Fruit fly (Drosophila melanogaster) whole organism, adult: ENCODE results near the gene Syn.
A peak's percentile ranks its signal among the peaks of the same experiment; 100 is the strongest.

ENCODE experiments used
- CG11617 ChIP-seq: fragments of 200-800 bp; sonication (Bioruptor generic); optimal IDR thresholded peaks from 2 replicates; lab custom pipeline; 2017; ENCODE audit warnings: mild to moderate bottlenecking, missing biosample characterization, missing genetic modification reagents, missing genetic modification characterization
- CG12768 ChIP-seq: fragments of 200-800 bp; sonication (Bioruptor generic); optimal IDR thresholded peaks from 2 replicates; lab custom pipeline; 2017; ENCODE audit warnings: missing biosample characterization, missing genetic modification characterization, mild to moderate bottlenecking, moderate library complexity, missing genetic modification reagents
- CG14711 ChIP-seq: fragments of 200-800 bp; sonication (Bioruptor generic); optimal IDR thresholded peaks from 2 replicates; lab custom pipeline; 2018; ENCODE audit warnings: missing biosample characterization, mild to moderate bottlenecking, missing genetic modification characterization, moderate library complexity
- CG1620 ChIP-seq: fragments of 200-800 bp; sonication (Bioruptor generic); optimal IDR thresholded peaks from 2 replicates; lab custom pipeline; 2016; ENCODE audit warnings: missing biosample characterization, missing genetic modification characterization
- CG33017 ChIP-seq: fragments of 200-800 bp; sonication (Bioruptor generic); optimal IDR thresholded peaks from 2 replicates; lab custom pipeline; 2018; ENCODE audit warnings: missing biosample characterization, mild to moderate bottlenecking, missing genetic modification characterization, moderate library complexity
- CG5204 ChIP-seq: fragments of 200-800 bp; sonication (Bioruptor generic); optimal IDR thresholded peaks from 2 replicates; lab custom pipeline; 2016; ENCODE audit warnings: missing biosample characterization, missing genetic modification characterization
- CG7045 ChIP-seq: fragments of 200-800 bp; sonication (Bioruptor generic); optimal IDR thresholded peaks from 2 replicates; lab custom pipeline; 2017; ENCODE audit warnings: missing biosample characterization, mild to moderate bottlenecking, missing genetic modification characterization
- CG7101 ChIP-seq: fragments of 200-800 bp; sonication (Bioruptor generic); optimal IDR thresholded peaks from 2 replicates; lab custom pipeline; 2018; ENCODE audit warnings: missing biosample characterization, mild to moderate bottlenecking, missing genetic modification characterization, moderate library complexity
- Clk ChIP-seq: fragments of 200-800 bp; sonication (Bioruptor generic); optimal IDR thresholded peaks from 2 replicates; lab custom pipeline; 2017; ENCODE audit warnings: missing biosample characterization, missing genetic modification characterization
- Crg-1 ChIP-seq: fragments of 200-800 bp; sonication (Bioruptor generic); optimal IDR thresholded peaks from 2 replicates; lab custom pipeline; 2016; ENCODE audit warnings: missing biosample characterization, missing genetic modification characterization
- Hr96 ChIP-seq: fragments of 200-800 bp; sonication (Bioruptor generic); optimal IDR thresholded peaks from 2 replicates; lab custom pipeline; 2016; ENCODE audit warnings: missing biosample characterization, missing genetic modification characterization
- Mnt ChIP-seq: fragments of 200-800 bp; sonication (Bioruptor generic); optimal IDR thresholded peaks from 2 replicates; lab custom pipeline; 2016; ENCODE audit warnings: missing biosample characterization, mild to moderate bottlenecking, missing genetic modification characterization
- bab1 ChIP-seq: fragments of 200-800 bp; sonication (Bioruptor generic); optimal IDR thresholded peaks from 3 replicates; lab custom pipeline; 2019; ENCODE audit warnings: missing biosample characterization, mild to moderate bottlenecking, missing genetic modification characterization, moderate library complexity
- cic ChIP-seq: fragments of 200-800 bp; sonication (Bioruptor generic); optimal IDR thresholded peaks from 2 replicates; lab custom pipeline; 2017; ENCODE audit warnings: missing biosample characterization, mild to moderate bottlenecking, missing genetic modification characterization, moderate library complexity
- cnc ChIP-seq, 2 experiments: fragments of >200 bp; optimal IDR thresholded peaks; 2 replicates each; lab custom pipeline; 2017
- kay ChIP-seq: fragments of 200-800 bp; sonication (Bioruptor generic); peaks from one replicate; lab custom pipeline; 2016; ENCODE audit warnings: missing biosample characterization, missing genetic modification characterization, borderline replicate concordance
- ovo ChIP-seq: fragments of 200-800 bp; sonication (Bioruptor generic); optimal IDR thresholded peaks from 2 replicates; lab custom pipeline; 2016; ENCODE audit warnings: missing biosample characterization, missing genetic modification characterization
- pad ChIP-seq: fragments of 200-800 bp; sonication (Bioruptor generic); optimal IDR thresholded peaks from 3 replicates; lab custom pipeline; 2017; ENCODE audit warnings: missing biosample characterization, missing genetic modification characterization, mild to moderate bottlenecking, moderate library complexity, missing genetic modification reagents
- tj ChIP-seq: fragments of 200-800 bp; sonication (Bioruptor generic); optimal IDR thresholded peaks from 3 replicates; lab custom pipeline; 2017; ENCODE audit warnings: missing biosample characterization, mild to moderate bottlenecking, missing genetic modification characterization, moderate library complexity
- toe ChIP-seq: fragments of 200-800 bp; sonication (Bioruptor generic); optimal IDR thresholded peaks from 2 replicates; lab custom pipeline; 2016; ENCODE audit warnings: missing biosample characterization, missing genetic modification characterization

The Syn gene

dm6 chr3R:10189520-10189919 is 969 bp upstream of the Syn start, which contains the start of gene CG12814:
TSS of gene CG12814 (minus strand) at chr3R:10189603.
- TF ChIP-seq kay: no peak
- TF ChIP-seq bab1: peak; percentile 21

dm6 chr3R:10203554-10203953 is 13.1 kb downstream of the Syn start:
- TF ChIP-seq CG14711: no peak
- peak; percentile 69 for TF ChIP-seq bab1
- peak; percentile 38 for TF ChIP-seq kay
- TF ChIP-seq CG7101 (tag; lab: Kevin White, UChicago): no peak
- TF ChIP-seq toe: peak; percentile 10

- TF ChIP-seq kay (peak; percentile 69), CG7101 (tag; lab: Kevin White, UChicago) (no peak), bab1 (no peak), CG1620 (GFP tag; lab: Kevin White, UChicago) (no peak), CG33017 (tag; lab: Kevin White, UChicago) (no peak), CG12768 (GFP tag; lab: Kevin White, UChicago) (no peak)
Measured at dm6 chr3R:10206740-10207139, 16.3 kb downstream of the Syn start.

- TF ChIP-seq tj (peak; percentile 97), CG12768 (GFP tag; lab: Kevin White, UChicago) (peak; percentile 54), Clk (GFP tag; lab: Kevin White, UChicago) (no peak), CG5204 (GFP tag; lab: Kevin White, UChicago) (no peak), Hr96 (GFP tag; lab: Kevin White, UChicago) (peak; percentile 20), Mnt (GFP tag; lab: Kevin White, UChicago) (peak; percentile 21), cnc (optimal IDR thresholded peaks at IDR 0.05; lab: Kevin White, UChicago) (no peak), cic (peak; percentile 32), bab1 (peak; percentile 30)
Measured at dm6 chr3R:10212799-10213198, 22.3 kb downstream of the Syn start, which contains the start of gene Timp. TSS of gene Timp (minus strand) at chr3R:10213007.

- TF ChIP-seq CG33017 (tag; lab: Kevin White, UChicago) (peak; percentile 89), CG1620 (GFP tag; lab: Kevin White, UChicago) (no peak), ovo (GFP tag; lab: Kevin White, UChicago) (no peak), CG7101 (tag; lab: Kevin White, UChicago) (peak; percentile 78), tj (peak; percentile 28), Clk (GFP tag; lab: Kevin White, UChicago) (peak; percentile 62), Mnt (GFP tag; lab: Kevin White, UChicago) (no peak), CG11617 (GFP tag; lab: Kevin White, UChicago) (peak; percentile 57), Hr96 (GFP tag; lab: Kevin White, UChicago) (no peak), CG7045 (GFP tag; lab: Kevin White, UChicago) (peak; percentile 90), cic (peak; percentile 20), bab1 (peak; percentile 72), pad (GFP tag; lab: Kevin White, UChicago) (peak; percentile 29), toe (peak; percentile 30), kay (peak; percentile 59), cnc (optimal IDR thresholded peaks at IDR 0.05; lab: Kevin White, UChicago) (no peak), CG5204 (GFP tag; lab: Kevin White, UChicago) (peak; percentile 15), Crg-1 (peak; percentile 19), CG14711 (peak; percentile 72), CG12768 (GFP tag; lab: Kevin White, UChicago) (peak; percentile 87)
Measured at dm6 chr3R:10213430-10213829, 22.9 kb downstream of the Syn start.

- TF ChIP-seq bab1 (no peak), Hr96 (GFP tag; lab: Kevin White, UChicago) (no peak), CG11617 (GFP tag; lab: Kevin White, UChicago) (no peak), kay (no peak)
Measured at dm6 chr3R:10217998-10218397, 27.5 kb downstream of the Syn start.

- TF ChIP-seq CG12768 (GFP tag; lab: Kevin White, UChicago) (no peak), Clk (GFP tag; lab: Kevin White, UChicago) (no peak), bab1 (no peak), pad (GFP tag; lab: Kevin White, UChicago) (no peak), tj (no peak), Hr96 (GFP tag; lab: Kevin White, UChicago) (no peak), Crg-1 (no peak), CG11617 (GFP tag; lab: Kevin White, UChicago) (no peak)
Measured at dm6 chr3R:10222416-10222815, 31.9 kb downstream of the Syn start, which contains the start of gene CG12420. TSS of gene CG12420 (plus strand) at chr3R:10222698.

- TF ChIP-seq toe (no peak), Hr96 (GFP tag; lab: Kevin White, UChicago) (no peak), Mnt (GFP tag; lab: Kevin White, UChicago) (no peak), cic (no peak), ovo (GFP tag; lab: Kevin White, UChicago) (no peak), Clk (GFP tag; lab: Kevin White, UChicago) (no peak), bab1 (no peak), CG14711 (no peak), tj (no peak)
Measured at dm6 chr3R:10224594-10224993, 34.1 kb downstream of the Syn start, which contains the start of the genes CG12817 and CG34107. TSS of gene CG12817 (minus strand) at chr3R:10224725. TSS of gene CG34107 (plus strand) at chr3R:10224909.
